Worm (Caenorhabditis elegans): ENCODE measurements around the gene Y39F10A.1.

DNA sequence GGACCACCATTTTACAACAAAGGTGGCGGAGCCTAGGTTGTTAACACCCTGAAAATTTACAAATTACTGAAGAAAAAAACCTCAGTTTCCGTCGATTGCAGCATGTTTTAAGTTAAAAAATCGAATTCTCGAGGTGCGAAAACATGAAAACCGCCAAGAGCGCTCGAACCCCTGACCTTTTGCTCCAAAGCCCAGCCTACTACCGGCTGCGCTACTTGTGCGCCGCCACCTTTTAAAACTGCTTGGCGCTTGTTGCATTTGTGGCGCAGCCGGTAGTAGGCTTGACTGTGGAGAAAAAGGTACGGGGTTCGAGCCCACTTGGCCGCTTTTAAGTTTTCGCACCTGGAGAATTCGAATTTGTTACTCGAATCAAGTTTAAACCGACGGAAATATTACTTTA is 25.0 kb upstream of the Y39F10A.1 start, which contains the start of gene snt-6:
- TF ChIP-seq unc-62 (GFP tag; optimal IDR thresholded peaks at IDR 0.05) = no peak
- TF ChIP-seq mdl-1 (tag; optimal IDR thresholded peaks at IDR 0.05) = no peak
- TF ChIP-seq blmp-1 (tag; optimal IDR thresholded peaks at IDR 0.05) = no peak
- TF ChIP-seq lin-39 (tag; optimal IDR thresholded peaks at IDR 0.05) = no peak
- no peak for TF ChIP-seq pqm-1 (tag; optimal IDR thresholded peaks at IDR 0.05)
- TF ChIP-seq alr-1 (tag; optimal IDR thresholded peaks at IDR 0.05; ENCODE audit: borderline replicate concordance) = no peak
- TF ChIP-seq fos-1 (tag; optimal IDR thresholded peaks at IDR 0.05) = no peak
- no peak for TF ChIP-seq efl-3 (GFP tag; optimal IDR thresholded peaks at IDR 0.05)
- TF ChIP-seq sptf-1 (tag; optimal IDR thresholded peaks at IDR 0.05) = no peak
